Worm (Caenorhabditis elegans): ENCODE measurements around the gene C15C7.4.

Gene C15C7.4

ce11 chrX:3112278-3112677 lies 33.1 kb upstream of the C15C7.4 start:
- TF ChIP-seq mcd-1 (GFP tag; IDR thresholded peaks at IDR 0.05): peak; percentile 45
- TF ChIP-seq pbrm-1 (GFP tag; IDR thresholded peaks at IDR 0.05): peak; percentile 16; the same call in 1 of the 2 replicates
- 0 out of 2 replicates have a peak, but pooled peaks have one; percentile 65 for TF ChIP-seq nhr-120 (GFP tag; IDR thresholded peaks at IDR 0.05)
- 0 out of 2 replicates have a peak, but pooled peaks have one; percentile 20 for TF ChIP-seq C06A6.2 (GFP tag; conservative IDR thresholded peaks at IDR 0.05)
- TF ChIP-seq cebp-2 (GFP tag; IDR thresholded peaks at IDR 0.05): 0 out of 2 replicates have a peak, but pooled peaks have one; percentile 27
- TF ChIP-seq hsf-1 (GFP tag; IDR thresholded peaks at IDR 0.05): 0 out of 2 replicates have a peak, but pooled peaks have one; percentile 9
- 0 out of 2 replicates have a peak, but pooled peaks have one; percentile 53 for TF ChIP-seq madf-3 (GFP tag; IDR thresholded peaks at IDR 0.05)
- TF ChIP-seq madf-6 (GFP tag; IDR thresholded peaks at IDR 0.05): peak; percentile 27; the same call in 1 of the 2 replicates
- TF ChIP-seq Y53G8AR.9 (GFP tag; conservative IDR thresholded peaks at IDR 0.05): 0 out of 2 replicates have a peak, but pooled peaks have one; percentile 64
- 0 out of 2 replicates have a peak, but pooled peaks have one; percentile 9 for TF ChIP-seq hmg-20 (GFP tag; IDR thresholded peaks at IDR 0.05)
- 0 out of 2 replicates have a peak, but pooled peaks have one; percentile 64 for TF ChIP-seq aptf-3 (GFP tag; IDR thresholded peaks at IDR 0.05)

- TF ChIP-seq B0035.1 (tag; optimal IDR thresholded peaks at IDR 0.05) (peak; percentile 51), cebp-1 (GFP tag; IDR thresholded peaks at IDR 0.05) (peak; percentile 40; the same call in 1 of the 2 replicates), cebp-1 (tag; optimal IDR thresholded peaks at IDR 0.05) (peak; percentile 45), madf-3 (GFP tag; IDR thresholded peaks at IDR 0.05) (0 out of 2 replicates have a peak, but pooled peaks have one; percentile 13), K11D2.4 (GFP tag; IDR thresholded peaks at IDR 0.05) (0 out of 2 replicates have a peak, but pooled peaks have one; percentile 49), F23B12.7 (tag; optimal IDR thresholded peaks at IDR 0.05; ENCODE audit: insufficient read depth) (no peak), mcd-1 (GFP tag; IDR thresholded peaks at IDR 0.05) (0 out of 2 replicates have a peak, but pooled peaks have one; percentile 9), nfyb-1 (GFP tag; IDR thresholded peaks at IDR 0.05) (peak; percentile 31; the same call in 1 of the 2 replicates), hsf-1 (GFP tag; IDR thresholded peaks at IDR 0.05) (no peak), ZK185.1 (tag; optimal IDR thresholded peaks at IDR 0.05; ENCODE audit: poor library complexity, severe bottlenecking) (peak; percentile 15), Y56A3A.18 (GFP tag; IDR thresholded peaks at IDR 0.05) (peak; percentile 59; the same call in 1 of the 2 replicates), tlf-1 (GFP tag; optimal IDR thresholded peaks at IDR 0.05) (peak; percentile 3), unc-62 (GFP tag; optimal IDR thresholded peaks at IDR 0.05) (no peak), him-1 (tag; optimal IDR thresholded peaks at IDR 0.05) (no peak), ztf-26 (tag; optimal IDR thresholded peaks at IDR 0.05) (peak; percentile 14), Y53G8AR.9 (GFP tag; conservative IDR thresholded peaks at IDR 0.05) (peak; percentile 60), F37B4.10 (GFP tag; IDR thresholded peaks at IDR 0.05) (0 out of 2 replicates have a peak, but pooled peaks have one; percentile 20), ztf-6 (GFP tag; IDR thresholded peaks at IDR 0.05) (0 out of 2 replicates have a peak, but pooled peaks have one; percentile 16), ekl-4 (GFP tag; IDR thresholded peaks at IDR 0.05) (0 out of 2 replicates have a peak, but pooled peaks have one; percentile 16), tbp1 (GFP tag; optimal IDR thresholded peaks at IDR 0.05) (peak; percentile 28), let-526 (GFP tag; IDR thresholded peaks at IDR 0.05) (no peak), lin-26 (GFP tag; IDR thresholded peaks at IDR 0.05) (peak; percentile 61; the same call in 1 of the 2 replicates), ets-4 (GFP tag; optimal IDR thresholded peaks at IDR 0.05) (no peak), dox-1 (GFP tag; IDR thresholded peaks at IDR 0.05) (0 out of 2 replicates have a peak, but pooled peaks have one; percentile 11), lag-1 (GFP tag; IDR thresholded peaks at IDR 0.05) (0 out of 2 replicates have a peak, but pooled peaks have one; percentile 6), zim-3 (tag; optimal IDR thresholded peaks at IDR 0.05) (no peak), ama-1 (optimal IDR thresholded peaks at IDR 0.05) (peak; percentile 71), ama-1 (GFP tag; optimal IDR thresholded peaks at IDR 0.05) (no peak), athp-1 (tag; optimal IDR thresholded peaks at IDR 0.05) (no peak), repo-1 (tag; optimal IDR thresholded peaks at IDR 0.05) (peak; percentile 57)
These were observed 32.4 kb upstream of the C15C7.4 start, which contains the start of gene gpd-3 for ce11 chrX:3112946-3113427. gpd-3 (minus strand) TSS chrX:3113341.
